Worm (Caenorhabditis elegans) whole organism, midembryonic: ENCODE results near the gene str-39.

ENCODE experiments used
- T22C8.4 ChIP-seq: fragments of 200-800 bp; sonication (Bioruptor generic); IDR thresholded peaks from 2 replicates; pipeline ENCODE4 v1.3.6; 2022; ENCODE audit warnings: missing genetic modification characterization, missing compliant biosample characterization
- flt-1 ChIP-seq: fragments of 200-800 bp; sonication (Bioruptor generic); IDR thresholded peaks from 2 replicates; pipeline ENCODE4 v1.3.6; 2022; ENCODE audit warnings: missing genetic modification characterization, missing compliant biosample characterization
- med-1 ChIP-seq: sonication (generic microtip); optimal IDR thresholded peaks from 2 replicates; lab custom pipeline; 2017; ENCODE audit warnings: missing genetic modification characterization, mild to moderate bottlenecking, missing compliant biosample characterization, antibody characterized with exemption, missing genetic modification reagents; ENCODE audit not compliant: insufficient read depth
- ztf-23 ChIP-seq: fragments of 200-800 bp; sonication (Bioruptor generic); IDR thresholded peaks from 2 replicates; pipeline ENCODE4 v1.3.6; 2022; ENCODE audit warnings: missing genetic modification reagents, missing genetic modification characterization, missing compliant biosample characterization
- ztf-29 ChIP-seq: fragments of 200-800 bp; sonication (Bioruptor generic); IDR thresholded peaks from 2 replicates; pipeline ENCODE4 v1.3.6; 2022; ENCODE audit warnings: missing genetic modification reagents, missing genetic modification characterization, missing compliant biosample characterization

DNA sequence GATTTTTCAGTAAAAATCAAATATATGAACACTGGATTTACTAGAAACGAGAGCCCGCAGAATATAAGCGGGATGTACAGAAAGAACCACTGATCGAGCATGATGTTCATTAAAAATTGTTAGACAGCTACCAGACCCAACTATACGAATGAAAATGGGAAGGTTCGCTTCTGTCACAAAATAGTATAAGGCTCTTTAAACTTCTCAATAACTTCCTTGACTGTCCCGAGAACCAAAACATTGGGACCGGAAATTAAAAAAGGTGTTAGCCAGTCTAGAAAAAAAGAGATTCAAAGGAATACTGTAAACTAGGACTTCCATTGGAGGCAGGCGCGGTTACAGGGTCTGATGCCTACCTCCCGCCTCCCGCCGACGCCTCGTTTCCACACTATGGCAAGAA, 21.9 kb downstream of the str-39 start, which contains the start of gene srj-55:
- TF ChIP-seq med-1 (GFP tag; lab: Kevin White, UChicago): no peak
- TF ChIP-seq flt-1: no peak
- no peak for TF ChIP-seq T22C8.4 (GFP tag; lab: Robert Waterston, UW)
- TF ChIP-seq ztf-23 (GFP tag; lab: Robert Waterston, UW): no peak
- TF ChIP-seq ztf-29: no peak
